Worm (Caenorhabditis elegans): ENCODE data around the gene trd-1.

The trd-1 gene

ce11 chrIII:7375434-7375833 is 10.6 kb upstream of the trd-1 start:
- TF ChIP-seq snu-23 (GFP tag; optimal IDR thresholded peaks at IDR 0.05) (peak; percentile 48), mep-1 (tag; optimal IDR thresholded peaks at IDR 0.05) (no peak), blmp-1 (tag; optimal IDR thresholded peaks at IDR 0.05) (peak; percentile 85), egl-13 (tag; optimal IDR thresholded peaks at IDR 0.05) (no peak), lin-15B (tag; optimal IDR thresholded peaks at IDR 0.05) (no peak), hlh-17 (GFP tag; optimal IDR thresholded peaks at IDR 0.05; ENCODE audit: borderline replicate concordance) (no peak), sptf-1 (tag; optimal IDR thresholded peaks at IDR 0.05) (no peak), nhr-85 (tag) (no peak), dsc-1 (tag; optimal IDR thresholded peaks at IDR 0.05) (no peak), aly-2 (tag; optimal IDR thresholded peaks at IDR 0.05) (no peak), efl-3 (GFP tag; optimal IDR thresholded peaks at IDR 0.05) (no peak), rnt-1 (tag; optimal IDR thresholded peaks at IDR 0.05) (no peak), sup-37 (GFP tag; optimal IDR thresholded peaks at IDR 0.05) (no peak), ztf-4 (tag; optimal IDR thresholded peaks at IDR 0.05) (no peak), F16B12.6 (tag; optimal IDR thresholded peaks at IDR 0.05) (no peak), jun-1 (tag; optimal IDR thresholded peaks at IDR 0.05) (no peak), elt-3 (tag; optimal IDR thresholded peaks at IDR 0.05) (peak in 4 of 6 experiments; percentile 67 to 94 (median 78)), pqm-1 (tag; optimal IDR thresholded peaks at IDR 0.05) (peak; percentile 60), mef-2 (tag; optimal IDR thresholded peaks at IDR 0.05) (no peak), grh-1 (GFP tag; IDR thresholded peaks at IDR 0.05) (0 out of 2 replicates have a peak, but pooled peaks have one; percentile 9), lin-35 (GFP tag; optimal IDR thresholded peaks at IDR 0.05) (peak in 1 of 2 experiments; percentile 58), hlh-4 (tag; optimal IDR thresholded peaks at IDR 0.05) (no peak), nhr-19 (GFP tag; conservative IDR thresholded peaks at IDR 0.05) (peak; percentile 27; the same call in 1 of the 2 replicates), lin-39 (tag; optimal IDR thresholded peaks at IDR 0.05) (no peak), irx-1 (tag; optimal IDR thresholded peaks at IDR 0.05) (no peak), C34B4.2 (tag; optimal IDR thresholded peaks at IDR 0.05) (no peak), sox-4 (tag; optimal IDR thresholded peaks at IDR 0.05) (no peak), ceh-82 (tag; optimal IDR thresholded peaks at IDR 0.05) (no peak), efl-1 (optimal IDR thresholded peaks at IDR 0.05) (no peak), efl-1 (GFP tag; optimal IDR thresholded peaks at IDR 0.05 in 1 of 2) (no peak), isw-1 (GFP tag; IDR thresholded peaks at IDR 0.05) (no peak), fos-1 (tag; optimal IDR thresholded peaks at IDR 0.05) (no peak), vab-15 (tag; optimal IDR thresholded peaks at IDR 0.05) (peak; percentile 73), nhr-11 (tag; optimal IDR thresholded peaks at IDR 0.05) (no peak), nhr-12 (tag; optimal IDR thresholded peaks at IDR 0.05) (no peak), unc-30 (tag; optimal IDR thresholded peaks at IDR 0.05) (no peak), unc-86 (tag; optimal IDR thresholded peaks at IDR 0.05) (no peak), elt-2 (tag; optimal IDR thresholded peaks at IDR 0.05) (peak; percentile 63), mab-9 (GFP tag; IDR thresholded peaks at IDR 0.05) (no peak), unc-98 (GFP tag; IDR thresholded peaks at IDR 0.05) (no peak), nhr-28 (tag; optimal IDR thresholded peaks at IDR 0.05) (no peak), lin-13 (GFP tag; optimal IDR thresholded peaks at IDR 0.05) (no peak), ces-1 (GFP tag; optimal IDR thresholded peaks at IDR 0.05) (no peak), ama-1 (optimal IDR thresholded peaks at IDR 0.05) (peak; percentile 61), lir-3 (tag; optimal IDR thresholded peaks at IDR 0.05; ENCODE audit: poor library complexity) (no peak), nhr-90 (tag; optimal IDR thresholded peaks at IDR 0.05; ENCODE audit: poor library complexity) (peak; percentile 39), Y116A8C.19 (tag; optimal IDR thresholded peaks at IDR 0.05; ENCODE audit: borderline replicate concordance) (no peak), nhr-20 (tag; optimal IDR thresholded peaks at IDR 0.05) (peak; percentile 47), ceh-90 (tag; optimal IDR thresholded peaks at IDR 0.05) (no peak), C16A3.4 (tag; optimal IDR thresholded peaks at IDR 0.05) (peak; percentile 12), C04F5.9 (tag; optimal IDR thresholded peaks at IDR 0.05) (no peak), pax-3 (tag; optimal IDR thresholded peaks at IDR 0.05) (peak; percentile 15), fkh-4 (tag; optimal IDR thresholded peaks at IDR 0.05; ENCODE audit: borderline replicate concordance) (no peak), tbx-2 (tag; optimal IDR thresholded peaks at IDR 0.05) (peak; percentile 1), nhr-47 (tag; optimal IDR thresholded peaks at IDR 0.05) (no peak)

Measured in whole organism, L1 larva.